Worm (Caenorhabditis elegans) whole organism, early embryonic: ENCODE data around the gene irld-49.

Experiments
- B0310.2 ChIP-seq: sonication (generic microtip); optimal IDR thresholded peaks from 2 replicates; lab custom pipeline; 2016; ENCODE audit warnings: mild to moderate bottlenecking, missing genetic modification characterization, missing compliant biosample characterization
- F13C5.2 ChIP-seq: sonication (generic microtip); optimal IDR thresholded peaks from 2 replicates; lab custom pipeline; 2017; ENCODE audit warnings: mild to moderate bottlenecking, missing genetic modification characterization, inconsistent platforms, missing compliant biosample characterization
- aly-1 ChIP-seq: sonication (generic microtip); optimal IDR thresholded peaks from 2 replicates; lab custom pipeline; 2016; ENCODE audit warnings: missing genetic modification characterization, missing compliant biosample characterization
- ama-1 ChIP-seq: fragments of 150-350 bp; optimal IDR thresholded peaks from 2 replicates; lab custom pipeline; 2014
- ceh-13 ChIP-seq: fragments of 200-800 bp; sonication (Bioruptor generic); optimal IDR thresholded peaks from 2 replicates; lab custom pipeline; 2018; ENCODE audit warnings: mild to moderate bottlenecking, missing genetic modification characterization, missing compliant biosample characterization
- ceh-36 ChIP-seq: sonication (generic microtip); optimal IDR thresholded peaks from 2 replicates; lab custom pipeline; 2016; ENCODE audit warnings: missing genetic modification characterization, inconsistent platforms, missing compliant biosample characterization
- ets-7 ChIP-seq: sonication (generic microtip); optimal IDR thresholded peaks from 2 replicates; lab custom pipeline; 2016; ENCODE audit warnings: missing genotype, missing genetic modification characterization, missing compliant biosample characterization
- flt-1 ChIP-seq: fragments of 200-800 bp; sonication (Bioruptor generic); IDR thresholded peaks from 2 replicates; pipeline ENCODE4 v1.3.6; 2022; ENCODE audit warnings: missing genetic modification characterization, missing compliant biosample characterization
- hmbx-1 ChIP-seq: sonication (generic microtip); optimal IDR thresholded peaks from 2 replicates; lab custom pipeline; 2016; ENCODE audit warnings: mild to moderate bottlenecking, missing genetic modification characterization, missing compliant biosample characterization
- hmg-4 ChIP-seq: fragments of 200-800 bp; sonication (Bioruptor generic); optimal IDR thresholded peaks from 2 replicates; lab custom pipeline; 2018; ENCODE audit warnings: mild to moderate bottlenecking, missing genetic modification characterization, missing compliant biosample characterization
- hnd-1 ChIP-seq: sonication (generic microtip); optimal IDR thresholded peaks from 2 replicates; lab custom pipeline; 2016; ENCODE audit warnings: missing genetic modification characterization, missing compliant biosample characterization
- pes-1 ChIP-seq: fragments of 200-800 bp; sonication (Bioruptor generic); IDR thresholded peaks from 2 replicates; pipeline ENCODE4 v1.3.6; 2022; ENCODE audit warnings: missing genetic modification reagents, missing genetic modification characterization, missing compliant biosample characterization
- scrt-1 ChIP-seq: fragments of 200-800 bp; sonication (Bioruptor generic); IDR thresholded peaks from 2 replicates; pipeline ENCODE4 v1.3.6; 2022; ENCODE audit warnings: missing genetic modification characterization, missing compliant biosample characterization
- sea-1 ChIP-seq: fragments of 200-800 bp; sonication (Bioruptor generic); conservative IDR thresholded peaks from 2 replicates; pipeline ENCODE4 v1.3.6; 2022; ENCODE audit warnings: missing genetic modification characterization, missing compliant biosample characterization
- tbx-11 ChIP-seq: fragments of 200-800 bp; sonication (Bioruptor generic); IDR thresholded peaks from 2 replicates; pipeline ENCODE4 v1.3.6; 2022; ENCODE audit warnings: missing genetic modification characterization, missing compliant biosample characterization
- tbx-37 ChIP-seq: fragments of 200-800 bp; sonication (Bioruptor generic); conservative IDR thresholded peaks from 2 replicates; pipeline ENCODE4 v1.3.6; 2022; ENCODE audit warnings: missing genetic modification reagents, missing genetic modification characterization, missing compliant biosample characterization
- tra-4 ChIP-seq: sonication (generic microtip); optimal IDR thresholded peaks from 2 replicates; lab custom pipeline; 2017; ENCODE audit warnings: missing genetic modification characterization, missing compliant biosample characterization

irld-49 gene

DNA sequence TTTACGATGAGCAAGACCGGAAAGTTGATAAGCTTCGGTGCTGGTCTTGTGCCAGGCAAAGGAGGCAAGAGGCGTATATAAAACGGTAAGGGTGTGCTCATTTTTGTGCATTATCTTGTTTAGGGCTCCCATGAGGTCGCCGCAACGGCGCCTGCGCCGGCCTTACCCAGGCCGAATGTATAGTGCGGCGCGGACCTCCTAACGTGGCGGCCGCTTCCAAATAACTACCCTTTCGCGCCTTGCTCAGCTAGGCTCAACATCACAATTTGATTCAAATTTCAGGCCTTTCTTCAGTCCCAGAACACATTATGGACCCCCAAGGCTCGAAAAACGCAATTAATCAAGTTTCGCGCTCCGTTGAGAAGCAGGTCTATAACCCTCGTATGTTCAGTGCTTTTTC is 16.4 kb upstream of the irld-49 start, which contains the start of the genes ZK355.3 and ZK355.8:
ZK355.3 (minus strand) TSS at position 101 of the 400 bp plus-strand sequence.
ZK355.8 (plus strand) TSS at position 272 of the 400 bp plus-strand sequence.
- TF ChIP-seq sea-1 (GFP tag; lab: Robert Waterston, UW) (0 out of 2 replicates have a peak, but pooled peaks have one; percentile 36), tra-4 (no peak), tbx-37 (GFP tag; lab: Robert Waterston, UW) (no peak)

DNA sequence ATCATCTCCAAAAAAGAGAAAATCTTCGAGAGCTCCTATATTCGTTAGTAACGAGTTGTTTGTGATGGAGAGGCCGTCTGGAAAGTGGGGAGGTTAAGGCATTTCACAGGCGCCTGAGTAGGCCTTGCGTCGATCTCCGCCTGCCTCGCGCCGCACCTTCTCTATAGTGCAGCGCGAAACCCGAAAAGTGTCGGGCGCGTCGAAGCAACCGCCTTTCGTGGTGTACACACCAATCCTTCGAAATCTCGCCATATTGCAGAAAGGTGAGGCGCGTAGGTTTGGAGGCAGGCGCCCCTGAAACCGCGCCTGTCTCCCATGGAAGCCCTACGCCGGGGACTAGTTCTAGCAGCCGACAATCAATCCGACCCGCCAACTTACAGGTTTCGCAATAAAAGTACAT is 14.1 kb upstream of the irld-49 start:
- TF ChIP-seq ceh-36 (tag; lab: Kevin White, UChicago) (no peak), flt-1 (no peak)

DNA sequence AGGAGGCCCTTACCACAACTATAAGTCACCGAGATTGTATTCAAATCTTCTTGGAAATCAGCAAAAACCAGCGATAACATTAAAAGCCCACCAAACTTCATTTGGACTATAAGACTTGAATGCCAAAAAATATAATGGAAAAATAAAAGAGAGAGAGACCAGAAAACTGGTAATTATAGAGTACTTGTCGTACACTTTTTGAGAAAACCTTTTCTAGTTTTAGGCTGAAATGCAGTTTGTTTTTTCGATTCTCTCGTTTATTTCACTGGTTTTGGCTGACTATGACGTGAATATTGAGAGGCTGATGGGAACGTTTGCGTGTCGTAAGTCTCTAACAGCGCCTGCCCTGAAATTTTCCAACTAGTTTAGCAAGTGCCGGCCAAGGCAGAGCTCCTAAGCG is 13.5 kb upstream of the irld-49 start, which contains the start of the genes irld-64 and irld-63:
irld-64 (minus strand) TSS at position 101 of the 400 bp plus-strand sequence.
irld-63 (plus strand) TSS at position 230 of the 400 bp plus-strand sequence.
- no peak for TF ChIP-seq tbx-11 (GFP tag; lab: Robert Waterston, UW)
- TF ChIP-seq ama-1 (lab: Kevin White, UChicago): no peak
- no peak for TF ChIP-seq hnd-1 (tag; lab: Kevin White, UChicago)
- TF ChIP-seq sea-1 (GFP tag; lab: Robert Waterston, UW): no peak
- no peak for TF ChIP-seq ceh-36 (tag; lab: Kevin White, UChicago)
- no peak for TF ChIP-seq pes-1 (GFP tag; lab: Robert Waterston, UW)
- TF ChIP-seq flt-1: no peak
- no peak for TF ChIP-seq ets-7

DNA sequence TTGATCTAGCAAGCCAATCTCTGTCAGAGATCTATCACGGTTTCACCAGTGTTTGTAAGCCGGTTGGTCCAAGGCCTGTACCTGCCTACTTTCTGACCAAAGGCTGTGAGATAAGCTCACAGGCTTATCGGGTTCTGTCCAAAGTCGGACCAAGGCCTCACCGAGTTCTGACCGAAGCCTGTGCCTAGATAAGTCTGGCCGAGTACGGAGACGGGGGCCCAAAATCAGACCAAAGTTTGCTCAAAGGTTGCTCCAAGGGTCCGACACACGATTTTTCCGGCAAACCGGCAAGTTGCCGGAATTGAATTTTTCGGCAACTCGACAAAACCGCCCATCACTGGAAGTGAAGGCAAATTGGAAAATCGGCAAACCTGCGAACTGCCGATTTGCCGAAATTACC is 12.4 kb upstream of the irld-49 start:
- TF ChIP-seq F13C5.2 (no peak), ets-7 (no peak), hnd-1 (tag; lab: Kevin White, UChicago) (no peak), ceh-13 (GFP tag; lab: Kevin White, UChicago) (no peak), ceh-36 (tag; lab: Kevin White, UChicago) (no peak), sea-1 (GFP tag; lab: Robert Waterston, UW) (no peak), pes-1 (GFP tag; lab: Robert Waterston, UW) (no peak), ama-1 (lab: Kevin White, UChicago) (no peak), hmbx-1 (no peak), scrt-1 (GFP tag; lab: Robert Waterston, UW) (no peak), aly-1 (tag; lab: Kevin White, UChicago) (no peak)

DNA sequence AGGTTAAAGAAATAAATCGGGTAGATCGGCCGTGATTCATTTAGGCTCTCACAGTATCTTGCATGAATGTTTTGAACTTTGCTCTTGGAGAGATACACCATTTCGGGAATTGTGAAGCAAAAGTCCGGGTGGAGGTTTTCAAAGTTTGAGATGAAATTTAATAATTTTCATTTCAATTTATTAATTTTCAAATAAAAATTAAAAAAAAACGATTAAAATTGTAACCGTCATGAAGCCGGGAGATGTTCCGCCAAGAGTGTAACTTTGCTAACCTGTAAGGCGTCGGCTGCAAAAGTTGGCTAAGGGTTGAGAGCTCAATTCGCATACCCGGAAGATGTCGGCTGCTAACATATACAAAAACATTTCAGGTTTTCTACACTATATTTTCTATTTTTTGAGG is 9.6 kb upstream of the irld-49 start, which contains the start of gene irld-67:
irld-67 (minus strand) TSS at position 101 of the 400 bp plus-strand sequence.
- TF ChIP-seq hmbx-1: no peak
- TF ChIP-seq scrt-1 (GFP tag; lab: Robert Waterston, UW): no peak
- no peak for TF ChIP-seq tra-4
- TF ChIP-seq pes-1 (GFP tag; lab: Robert Waterston, UW): no peak
- TF ChIP-seq hmg-4 (GFP tag; lab: Kevin White, UChicago): no peak
- no peak for TF ChIP-seq B0310.2

DNA sequence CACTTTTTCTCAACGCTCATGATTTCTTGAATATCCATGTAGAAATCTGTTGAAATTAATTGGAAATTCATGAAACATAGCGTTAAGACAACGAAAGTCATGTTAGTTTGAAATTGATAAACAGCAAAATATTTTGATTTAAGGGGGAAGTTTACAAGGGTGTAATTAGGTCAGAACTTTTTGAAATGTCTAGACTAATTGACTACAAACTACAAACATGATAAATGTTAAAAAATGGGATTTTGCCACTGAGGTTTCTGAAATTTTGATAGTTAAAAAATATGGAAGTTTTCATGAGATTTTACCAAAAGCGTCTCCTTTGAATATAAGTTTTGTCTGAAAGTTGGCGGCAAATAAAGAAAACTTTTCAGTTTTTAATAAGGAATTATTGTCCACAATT is 6.1 kb upstream of the irld-49 start, which contains the start of gene irld-65:
irld-65 (minus strand) TSS at position 101 of the 400 bp plus-strand sequence.
- TF ChIP-seq tbx-37 (GFP tag; lab: Robert Waterston, UW): no peak
- TF ChIP-seq ceh-36 (tag; lab: Kevin White, UChicago): no peak
- no peak for TF ChIP-seq scrt-1 (GFP tag; lab: Robert Waterston, UW)
- no peak for TF ChIP-seq hnd-1 (tag; lab: Kevin White, UChicago)
- TF ChIP-seq tra-4: no peak
- no peak for TF ChIP-seq B0310.2
- no peak for TF ChIP-seq F13C5.2
- no peak for TF ChIP-seq ets-7
- TF ChIP-seq flt-1: no peak
- no peak for TF ChIP-seq sea-1 (GFP tag; lab: Robert Waterston, UW)
- no peak for TF ChIP-seq hmg-4 (GFP tag; lab: Kevin White, UChicago)
- no peak for TF ChIP-seq aly-1 (tag; lab: Kevin White, UChicago)
- no peak for TF ChIP-seq hmbx-1
- TF ChIP-seq pes-1 (GFP tag; lab: Robert Waterston, UW): no peak

DNA sequence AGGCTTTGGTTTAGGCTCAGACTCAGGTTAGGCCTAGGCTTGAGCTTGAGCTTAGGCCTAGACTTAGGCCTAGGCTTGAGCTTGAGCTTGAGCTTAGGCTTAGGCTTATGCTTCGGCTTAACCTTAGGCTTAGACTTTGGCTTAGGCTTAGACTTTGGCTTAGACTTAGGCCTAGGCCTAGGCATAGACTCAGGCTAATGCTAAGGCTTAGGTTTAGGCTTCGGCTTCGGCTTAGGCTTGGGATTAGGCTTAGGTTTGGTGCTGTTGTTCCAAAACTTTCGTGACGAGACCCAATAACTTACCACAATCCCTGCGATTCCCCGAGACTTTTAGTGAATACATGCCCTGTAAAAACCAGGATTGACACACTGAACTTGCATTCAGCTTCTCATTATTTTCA is 4.3 kb upstream of the irld-49 start:
- no peak for TF ChIP-seq tra-4
- TF ChIP-seq ceh-36 (tag; lab: Kevin White, UChicago): peak; percentile 52
- no peak for TF ChIP-seq sea-1 (GFP tag; lab: Robert Waterston, UW)

DNA sequence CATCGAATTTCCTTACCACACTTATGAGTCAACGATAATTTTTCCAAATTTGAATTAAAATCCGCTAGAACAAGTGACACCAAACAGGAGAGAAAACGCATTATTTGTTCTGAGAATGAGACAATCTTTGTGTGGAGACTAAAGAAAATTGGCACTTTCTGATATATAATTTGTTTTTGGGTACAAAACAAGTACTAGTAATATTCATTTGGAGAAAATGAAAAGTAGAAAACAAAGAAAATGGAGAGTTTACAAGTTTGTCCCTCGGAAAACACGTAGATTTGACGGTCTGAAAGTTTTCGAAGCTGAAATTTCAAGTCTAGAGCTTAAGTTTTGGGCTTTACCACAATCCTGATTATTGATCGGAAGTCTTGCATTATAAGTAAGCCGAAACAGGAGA is 3.2 kb upstream of the irld-49 start, which contains the start of gene irld-66:
irld-66 (minus strand) TSS at position 101 of the 400 bp plus-strand sequence.
- TF ChIP-seq B0310.2: no peak

DNA sequence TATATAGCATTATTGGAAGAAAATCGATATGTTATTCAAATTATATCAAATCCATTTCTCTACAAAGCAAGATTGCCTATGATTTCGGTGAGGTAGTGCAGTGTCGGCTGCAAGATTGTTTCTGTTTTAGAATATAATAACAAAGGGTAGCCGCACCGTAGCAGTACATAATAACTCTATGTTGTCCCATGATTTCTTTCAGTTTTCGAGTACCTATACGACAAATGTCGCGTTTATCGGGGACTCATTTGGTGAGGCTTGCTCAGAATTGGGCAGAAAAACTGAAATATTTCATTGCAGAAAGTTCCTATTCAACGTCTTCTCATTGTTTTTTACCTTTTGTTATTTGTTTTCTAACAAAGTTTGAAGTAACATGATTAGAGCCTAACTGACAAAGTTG is 2.5 kb downstream of the irld-49 start, which contains the start of gene srw-79:
srw-79 (plus strand) TSS at position 301 of the 400 bp plus-strand sequence.
- TF ChIP-seq flt-1: no peak
- TF ChIP-seq hmg-4 (GFP tag; lab: Kevin White, UChicago): no peak
- TF ChIP-seq scrt-1 (GFP tag; lab: Robert Waterston, UW): no peak
- no peak for TF ChIP-seq tbx-37 (GFP tag; lab: Robert Waterston, UW)
- no peak for TF ChIP-seq ceh-13 (GFP tag; lab: Kevin White, UChicago)
- no peak for TF ChIP-seq ets-7
- TF ChIP-seq ama-1 (lab: Kevin White, UChicago): no peak
- TF ChIP-seq tra-4: no peak
- TF ChIP-seq F13C5.2: no peak
- TF ChIP-seq hmbx-1: no peak
- no peak for TF ChIP-seq tbx-11 (GFP tag; lab: Robert Waterston, UW)
- no peak for TF ChIP-seq aly-1 (tag; lab: Kevin White, UChicago)
- TF ChIP-seq hnd-1 (tag; lab: Kevin White, UChicago): no peak
